Fruit fly (Drosophila melanogaster): ENCODE data around the gene Dph4.
A peak's percentile ranks its signal among the peaks of the same experiment; 100 is the strongest.

dm6 chr3R:5659829-5660197 is 35.9 kb upstream of the Dph4 start, which contains the start of gene CG2182:
- TF ChIP-seq maf-S (GFP tag; optimal IDR thresholded peaks at IDR 0.05) (no peak), pho (GFP tag; optimal IDR thresholded peaks at IDR 0.05) (no peak), chinmo (GFP tag; IDR thresholded peaks at IDR 0.05; ENCODE audit: partially characterized antibody) (peak; percentile 6; the same call in 1 of the 4 replicates), crp (GFP tag; optimal IDR thresholded peaks at IDR 0.05) (no peak), CG17385 (GFP tag; optimal IDR thresholded peaks at IDR 0.05) (no peak), Ada2b (GFP tag; IDR thresholded peaks at IDR 0.05) (no peak), CG11504 (tag; optimal IDR thresholded peaks at IDR 0.05) (no peak), Lpt (GFP tag; optimal IDR thresholded peaks at IDR 0.05) (no peak)
